Worm (Caenorhabditis elegans) whole organism, late embryonic: ENCODE measurements around the gene cmd-1.

ENCODE experiments used
- C08G9.2 ChIP-seq: sonication (generic microtip); optimal IDR thresholded peaks from 2 replicates; lab custom pipeline; 2016; ENCODE audit warnings: mild to moderate bottlenecking, missing genetic modification characterization, moderate library complexity, missing compliant biosample characterization
- C38D4.7 ChIP-seq: fragments of 200-800 bp; sonication (Bioruptor generic); optimal IDR thresholded peaks from 2 replicates; lab custom pipeline; 2018; ENCODE audit warnings: mild to moderate bottlenecking, missing genetic modification characterization, moderate library complexity, missing compliant biosample characterization
- K02D7.2 ChIP-seq: sonication (generic microtip); optimal IDR thresholded peaks from 2 replicates; lab custom pipeline; 2017; ENCODE audit warnings: mild to moderate bottlenecking, missing genetic modification characterization, missing compliant biosample characterization
- ahr-1 ChIP-seq: sonication (generic microtip); optimal IDR thresholded peaks from 2 replicates; lab custom pipeline; 2016; ENCODE audit warnings: missing genetic modification characterization, missing compliant biosample characterization
- ama-1 ChIP-seq: fragments of 150-350 bp; optimal IDR thresholded peaks from 2 replicates; lab custom pipeline; 2014
- ceh-14 ChIP-seq: sonication (generic microtip); optimal IDR thresholded peaks from 2 replicates; lab custom pipeline; 2016; ENCODE audit warnings: missing genotype, missing genetic modification characterization, missing compliant biosample characterization
- ceh-18 ChIP-seq: sonication (generic microtip); optimal IDR thresholded peaks from 2 replicates; lab custom pipeline; 2016; ENCODE audit warnings: missing genetic modification characterization, missing compliant biosample characterization
- ceh-2 ChIP-seq: sonication (generic microtip); optimal IDR thresholded peaks from 2 replicates; lab custom pipeline; 2016; ENCODE audit warnings: missing genotype, missing genetic modification characterization, missing compliant biosample characterization
- ceh-22 ChIP-seq: sonication (generic microtip); optimal IDR thresholded peaks from 2 replicates; lab custom pipeline; 2017; ENCODE audit warnings: missing biosample characterization, missing genetic modification characterization
- ceh-24 ChIP-seq: sonication (generic microtip); optimal IDR thresholded peaks from 2 replicates; lab custom pipeline; 2016; ENCODE audit warnings: mild to moderate bottlenecking, missing genetic modification characterization, missing compliant biosample characterization
- che-1 ChIP-seq: sonication (generic microtip); optimal IDR thresholded peaks from 2 replicates; lab custom pipeline; 2016; ENCODE audit warnings: mild to moderate bottlenecking, missing genetic modification characterization, missing compliant biosample characterization
- dve-1 ChIP-seq: sonication (generic microtip); optimal IDR thresholded peaks from 2 replicates; lab custom pipeline; 2017; ENCODE audit warnings: antibody characterized with exemption, mild to moderate bottlenecking, missing genetic modification characterization, missing compliant biosample characterization
- ets-4 ChIP-seq: sonication (generic microtip); optimal IDR thresholded peaks from 2 replicates; lab custom pipeline; 2016; ENCODE audit warnings: missing genetic modification characterization, missing compliant biosample characterization
- fax-1 ChIP-seq: sonication (generic microtip); optimal IDR thresholded peaks from 2 replicates; lab custom pipeline; 2016; ENCODE audit warnings: missing genotype, missing genetic modification characterization, missing compliant biosample characterization
- fkh-10 ChIP-seq: fragments of 150-350 bp; optimal IDR thresholded peaks from 2 replicates; lab custom pipeline; 2014; ENCODE audit warnings: missing biosample characterization, missing genetic modification reagents, missing genetic modification characterization
- fkh-6 ChIP-seq: sonication (generic microtip); optimal IDR thresholded peaks from 2 replicates; lab custom pipeline; 2016; ENCODE audit warnings: missing genetic modification characterization, missing compliant biosample characterization
- hlh-15 ChIP-seq: sonication (generic microtip); optimal IDR thresholded peaks from 2 replicates; lab custom pipeline; 2016; ENCODE audit warnings: missing genetic modification characterization, missing compliant biosample characterization
- hlh-6 ChIP-seq: sonication (generic microtip); optimal IDR thresholded peaks from 2 replicates; lab custom pipeline; 2016; ENCODE audit warnings: missing genotype, missing genetic modification characterization, missing compliant biosample characterization
- lim-6 ChIP-seq: sonication (generic microtip); optimal IDR thresholded peaks from 2 replicates; lab custom pipeline; 2016; ENCODE audit warnings: missing genetic modification characterization, missing compliant biosample characterization
- lin-11 ChIP-seq: fragments of 200-800 bp; sonication (Bioruptor generic); optimal IDR thresholded peaks from 2 replicates; lab custom pipeline; 2018; ENCODE audit warnings: mild to moderate bottlenecking, missing genetic modification characterization, missing compliant biosample characterization
- madf-2 ChIP-seq: sonication (generic microtip); optimal IDR thresholded peaks from 2 replicates; lab custom pipeline; 2017; ENCODE audit warnings: missing genetic modification characterization, missing compliant biosample characterization
- nhr-232 ChIP-seq: sonication (generic microtip); optimal IDR thresholded peaks from 2 replicates; lab custom pipeline; 2016; ENCODE audit warnings: missing genetic modification characterization, missing compliant biosample characterization
- pat-9 ChIP-seq: fragments of 200-800 bp; sonication (Bioruptor generic); optimal IDR thresholded peaks from 2 replicates; lab custom pipeline; 2018; ENCODE audit warnings: mild to moderate bottlenecking, missing genetic modification characterization, moderate library complexity, missing compliant biosample characterization
- pax-1 ChIP-seq: fragments of 150-350 bp; optimal IDR thresholded peaks from 2 replicates; lab custom pipeline; 2014; ENCODE audit warnings: missing biosample characterization, missing genetic modification characterization
- pha-2 ChIP-seq: sonication (generic microtip); optimal IDR thresholded peaks from 2 replicates; lab custom pipeline; 2017; ENCODE audit warnings: mild to moderate bottlenecking, missing genetic modification characterization, missing compliant biosample characterization
- sox-4 ChIP-seq: sonication (generic microtip); optimal IDR thresholded peaks from 2 replicates; lab custom pipeline; 2017; ENCODE audit warnings: mild to moderate bottlenecking, missing genetic modification characterization, inconsistent platforms, missing compliant biosample characterization
- tbx-2 ChIP-seq: sonication (generic microtip); optimal IDR thresholded peaks from 2 replicates; lab custom pipeline; 2016; ENCODE audit warnings: missing genetic modification characterization, missing compliant biosample characterization
- ttx-3 ChIP-seq: sonication (generic microtip); optimal IDR thresholded peaks from 2 replicates; lab custom pipeline; 2016; ENCODE audit warnings: missing genetic modification reagents, missing genetic modification characterization, missing compliant biosample characterization
- unc-55 ChIP-seq: sonication (generic microtip); optimal IDR thresholded peaks from 2 replicates; lab custom pipeline; 2017; ENCODE audit warnings: missing biosample characterization, missing genetic modification reagents, missing genetic modification characterization
- zip-5 ChIP-seq: sonication (generic microtip); optimal IDR thresholded peaks from 2 replicates; lab custom pipeline; 2016; ENCODE audit warnings: missing genetic modification characterization, missing compliant biosample characterization

The cmd-1 gene

ce11 chrV:1158247-1158646 is 2.2 kb downstream of the cmd-1 start:
- TF ChIP-seq K02D7.2 (tag; lab: Kevin White, UChicago) (no peak), ama-1 (lab: Kevin White, UChicago) (peak; percentile 56)
- TF ChIP-seq, all 69 proteins: peak for 1

DNA sequence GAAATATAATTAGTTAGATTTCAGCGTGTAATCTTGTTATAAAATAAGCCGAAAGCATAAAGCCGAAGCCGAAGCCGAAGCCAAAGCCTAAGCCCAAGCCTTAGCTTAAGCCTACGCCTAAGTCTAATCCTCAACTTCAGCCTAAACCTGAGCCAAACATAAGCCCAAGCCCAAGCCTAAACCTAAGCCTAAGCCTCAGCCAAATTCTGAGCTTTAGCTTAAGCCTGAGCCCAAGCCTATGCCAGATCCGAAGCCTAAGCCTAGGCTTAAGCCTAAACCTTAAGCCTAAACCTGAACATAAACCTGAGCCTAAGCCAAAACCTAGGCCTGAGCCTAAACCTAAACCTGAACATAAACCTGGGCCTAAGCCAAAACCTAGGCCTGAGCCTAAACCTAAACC is 4.6 kb downstream of the cmd-1 start:
- TF ChIP-seq ama-1 (lab: Kevin White, UChicago), result no peak
- peak; percentile 79 for TF ChIP-seq dve-1 (tag; lab: Kevin White, UChicago)

DNA sequence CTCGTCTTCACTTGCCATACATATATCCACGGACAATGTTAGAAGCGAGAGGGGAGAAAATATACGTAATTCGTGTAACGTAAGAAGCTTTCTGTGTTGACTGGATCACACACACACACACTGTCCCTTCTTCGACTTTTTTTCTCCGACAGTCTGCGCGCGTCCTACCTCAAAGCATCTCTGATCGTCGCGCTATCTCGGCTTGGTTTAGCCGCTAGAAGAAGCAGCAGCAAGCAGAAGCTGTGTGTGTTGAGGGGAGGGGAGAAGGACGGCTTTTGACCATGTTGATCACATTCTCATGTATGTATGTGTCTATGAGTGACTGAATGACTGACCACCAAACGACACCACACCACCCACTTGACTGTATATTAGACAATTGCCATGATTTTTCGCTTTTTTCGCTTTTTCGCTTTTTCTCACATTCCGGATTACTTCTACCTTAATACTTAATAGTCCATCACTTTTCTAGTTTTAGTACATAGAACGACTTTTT is 8.2 kb downstream of the cmd-1 start, which contains the start of gene T21H3.5:
T21H3.5 (minus strand) TSS at position 98 of the 496 bp plus-strand sequence.
- TF ChIP-seq ttx-3 (tag; lab: Kevin White, UChicago) (no peak), pat-9 (tag; lab: Kevin White, UChicago) (no peak), nhr-232 (no peak), hlh-15 (tag; lab: Kevin White, UChicago) (no peak), unc-55 (GFP tag; lab: Kevin White, UChicago) (no peak), fkh-10 (GFP tag; lab: Kevin White, UChicago) (no peak), madf-2 (tag; lab: Kevin White, UChicago) (no peak)

ce11 chrV:1165090-1165761 is 9.2 kb downstream of the cmd-1 start, which contains the start of gene ptr-16:
ptr-16 (plus strand) TSS chrV:1165711.
- TF ChIP-seq dve-1 (tag; lab: Kevin White, UChicago) (peak; percentile 78), lin-11 (tag; lab: Kevin White, UChicago) (no peak)
- TF ChIP-seq, all 69 proteins: peak for 1

DNA sequence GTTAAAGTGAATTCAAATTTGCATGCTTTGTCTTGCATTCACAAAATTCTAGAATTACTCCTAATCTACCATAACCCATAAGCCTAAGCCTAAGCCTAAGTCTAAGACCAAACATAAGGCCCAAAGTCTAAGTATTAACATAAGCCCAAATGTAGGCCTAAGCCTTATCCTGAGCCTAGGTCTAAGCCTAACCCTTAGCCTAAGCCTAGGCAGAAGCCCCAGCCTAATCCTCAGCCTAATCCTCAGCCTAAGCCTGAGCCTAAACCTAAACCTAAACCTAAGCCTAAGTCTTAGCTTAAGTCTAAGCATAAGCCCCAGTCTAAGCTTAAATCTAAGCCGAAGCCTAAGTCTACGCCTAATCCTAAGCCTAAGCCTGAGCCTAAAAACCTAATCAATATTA is 14.5 kb downstream of the cmd-1 start:
- TF ChIP-seq ceh-2 (tag; lab: Kevin White, UChicago) (no peak), dve-1 (tag; lab: Kevin White, UChicago) (peak; percentile 24), che-1 (tag; lab: Kevin White, UChicago) (no peak), C38D4.7 (no peak)

ce11 chrV:1176277-1176839 is 20.3 kb downstream of the cmd-1 start, which contains the start of gene T21H3.1:
T21H3.1 (plus strand) TSS chrV:1176724.
- no peak for TF ChIP-seq C08G9.2 (tag; lab: Kevin White, UChicago)
- no peak for TF ChIP-seq lim-6
- TF ChIP-seq ceh-24 (tag; lab: Kevin White, UChicago), result no peak
- no peak for TF ChIP-seq ets-4 (tag; lab: Kevin White, UChicago)
- TF ChIP-seq C38D4.7, result no peak
- TF ChIP-seq ceh-22 (tag; lab: Kevin White, UChicago), result no peak
- no peak for TF ChIP-seq ttx-3 (tag; lab: Kevin White, UChicago)
- TF ChIP-seq fax-1, result no peak
- TF ChIP-seq tbx-2, result no peak
- no peak for TF ChIP-seq ahr-1 (tag; lab: Kevin White, UChicago)
- no peak for TF ChIP-seq ceh-18 (tag; lab: Kevin White, UChicago)
- TF ChIP-seq zip-5, result no peak
- TF ChIP-seq lin-11 (tag; lab: Kevin White, UChicago), result no peak
- no peak for TF ChIP-seq ceh-14
- TF ChIP-seq pax-1, result no peak

DNA sequence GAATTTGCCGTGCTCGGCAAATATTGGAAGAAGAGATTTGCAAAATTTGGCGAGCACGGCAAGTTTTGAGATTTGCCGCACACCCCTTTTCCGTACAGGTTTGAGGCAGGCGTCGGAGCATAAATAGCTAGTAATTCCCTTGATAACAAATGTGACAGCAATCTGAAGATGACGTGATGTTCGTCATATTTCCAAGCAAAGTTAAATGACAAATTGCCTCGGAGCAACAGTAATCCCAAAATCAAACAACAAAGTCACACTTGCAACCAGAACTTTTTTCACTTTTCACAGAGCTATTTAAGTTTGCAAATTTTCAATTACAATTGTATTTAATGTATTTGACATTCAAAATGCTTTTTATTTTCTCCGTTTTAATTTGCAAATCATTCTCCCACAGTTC is 23.2 kb downstream of the cmd-1 start, which contains the start of gene F25A2.1:
F25A2.1 (plus strand) TSS at position 301 of the 400 bp plus-strand sequence.
- TF ChIP-seq fkh-6 (no peak), sox-4 (tag; lab: Kevin White, UChicago) (no peak), hlh-6 (no peak), pha-2 (tag; lab: Kevin White, UChicago) (no peak), dve-1 (tag; lab: Kevin White, UChicago) (no peak)
